Fruit fly (Drosophila melanogaster): ENCODE measurements around the gene CtIP.

Gene CtIP

dm6 chr3L:20474789-20475208, 38.7 kb downstream of the CtIP start (continued):
- TF ChIP-seq CG13775 (GFP tag; optimal IDR thresholded peaks at IDR 0.05) (peak; percentile 82), Hr78 (GFP tag; optimal IDR thresholded peaks at IDR 0.05) (peak in 1 of 2 experiments; percentile 69), CG15011 (GFP tag; optimal IDR thresholded peaks at IDR 0.05) (peak; percentile 74), psq (GFP tag; optimal IDR thresholded peaks at IDR 0.05) (peak; percentile 82), CG11456 (GFP tag; IDR thresholded peaks at IDR 0.05) (no peak), h (optimal IDR thresholded peaks at IDR 0.05) (no peak), CHES-1-like (GFP tag; optimal IDR thresholded peaks at IDR 0.05) (peak; percentile 92), Drgx (GFP tag; IDR thresholded peaks at IDR 0.05) (no peak), Ada2b (GFP tag; IDR thresholded peaks at IDR 0.05) (no peak), bsh (GFP tag; optimal IDR thresholded peaks at IDR 0.05) (peak in 1 of 2 experiments; percentile 79)

dm6 chr3L:20487649-20488048, 51.6 kb downstream of the CtIP start:
- TF ChIP-seq CG6791 (GFP tag; IDR thresholded peaks at IDR 0.05; ENCODE audit: partially characterized antibody) (0 out of 3 replicates have a peak, but pooled peaks have one; percentile 20), CG18599 (GFP tag; optimal IDR thresholded peaks at IDR 0.05) (no peak), HLH4C (GFP tag; IDR thresholded peaks at IDR 0.05; ENCODE audit: partially characterized antibody) (peak; percentile 69), CG1529 (GFP tag; optimal IDR thresholded peaks at IDR 0.05) (no peak), schlank (tag; optimal IDR thresholded peaks at IDR 0.05) (no peak), z (GFP tag; IDR thresholded peaks at IDR 0.05) (no peak), tna (GFP tag; IDR thresholded peaks at IDR 0.05; ENCODE audit: partially characterized antibody) (peak; percentile 33; the same call in 1 of the 2 replicates), CG15514 (GFP tag; optimal IDR thresholded peaks at IDR 0.05) (no peak), Lhr (GFP tag; optimal IDR thresholded peaks at IDR 0.05) (no peak), CG2202 (tag; optimal IDR thresholded peaks at IDR 0.05) (no peak), mld (GFP tag; IDR thresholded peaks at IDR 0.05; ENCODE audit: partially characterized antibody) (0 out of 3 replicates have a peak, but pooled peaks have one; percentile 45), Max (GFP tag; optimal IDR thresholded peaks at IDR 0.05) (no peak), sug (tag; optimal IDR thresholded peaks at IDR 0.05) (no peak), Doc2 (GFP tag; IDR thresholded peaks at IDR 0.05) (no peak), ara (GFP tag; IDR thresholded peaks at IDR 0.05) (no peak), ind (GFP tag; optimal IDR thresholded peaks at IDR 0.05) (no peak), hb (GFP tag; IDR thresholded peaks at IDR 0.05; ENCODE audit: partially characterized antibody) (0 out of 3 replicates have a peak, but pooled peaks have one; percentile 58), CG5245 (GFP tag; optimal IDR thresholded peaks at IDR 0.05) (no peak), ato (GFP tag; IDR thresholded peaks at IDR 0.05; ENCODE audit: partially characterized antibody) (0 out of 2 replicates have a peak, but pooled peaks have one; percentile 9), CG1233 (GFP tag; optimal IDR thresholded peaks at IDR 0.05) (no peak), stc (GFP tag; IDR thresholded peaks at IDR 0.05) (no peak), org-1 (GFP tag; optimal IDR thresholded peaks at IDR 0.05) (no peak), vnd (GFP tag; IDR thresholded peaks at IDR 0.05; ENCODE audit: partially characterized antibody) (peak; percentile 61), ATbp (GFP tag; optimal IDR thresholded peaks at IDR 0.05) (no peak), CG10366 (GFP tag; IDR thresholded peaks at IDR 0.05) (no peak), H15 (GFP tag; IDR thresholded peaks at IDR 0.05) (no peak), sens (GFP tag) (no peak), CG9609 (GFP tag; optimal IDR thresholded peaks at IDR 0.05) (no peak), nerfin-2 (GFP tag; IDR thresholded peaks at IDR 0.05; ENCODE audit: partially characterized antibody) (peak; percentile 59; the same call in 1 of the 2 replicates), Dll (GFP tag; IDR thresholded peaks at IDR 0.05; ENCODE audit: partially characterized antibody) (0 out of 4 replicates have a peak, but pooled peaks have one; percentile 27), lola (GFP tag; optimal IDR thresholded peaks at IDR 0.05) (no peak), NC2α (GFP tag; optimal IDR thresholded peaks at IDR 0.05) (no peak), Dad (GFP tag; optimal IDR thresholded peaks at IDR 0.05) (no peak), CG34224 (GFP tag; IDR thresholded peaks at IDR 0.05; ENCODE audit: partially characterized antibody) (no peak), bigmax (GFP tag; optimal IDR thresholded peaks at IDR 0.05) (no peak), CG14860 (GFP tag; IDR thresholded peaks at IDR 0.05; ENCODE audit: partially characterized antibody) (peak; percentile 60; the same call in 1 of the 3 replicates), unpg (GFP tag; optimal IDR thresholded peaks at IDR 0.05) (no peak), Dip2 (GFP tag; IDR thresholded peaks at IDR 0.05) (no peak)
